Worm (Caenorhabditis elegans): ENCODE measurements around the gene baz-2.
A peak's percentile ranks its signal among the peaks of the same experiment; 100 is the strongest.

The baz-2 gene

ce11 chrIII:7622922-7623321, 32.9 kb downstream of the baz-2 start:
- TF ChIP-seq nhr-237 (tag; optimal IDR thresholded peaks at IDR 0.05) = no peak
- peak; percentile 3 for TF ChIP-seq nhr-23 (tag; optimal IDR thresholded peaks at IDR 0.05)
- no peak for TF ChIP-seq unc-62 (GFP tag; optimal IDR thresholded peaks at IDR 0.05)
- TF ChIP-seq nhr-11 (tag; optimal IDR thresholded peaks at IDR 0.05) = no peak
- TF ChIP-seq ZK546.5 (tag; optimal IDR thresholded peaks at IDR 0.05) = no peak
- no peak for TF ChIP-seq nhr-67 (tag; optimal IDR thresholded peaks at IDR 0.05)
- TF ChIP-seq nhr-76 (tag; optimal IDR thresholded peaks at IDR 0.05) = no peak
- TF ChIP-seq pqm-1 (tag; optimal IDR thresholded peaks at IDR 0.05) = no peak
- peak in 1 of 3 experiments; percentile 64 for TF ChIP-seq elt-3 (tag; optimal IDR thresholded peaks at IDR 0.05)
- peak; percentile 12 for TF ChIP-seq nhr-25 (tag; optimal IDR thresholded peaks at IDR 0.05)
- no peak for TF ChIP-seq aly-2 (tag; optimal IDR thresholded peaks at IDR 0.05)
- TF ChIP-seq ama-1 (optimal IDR thresholded peaks at IDR 0.05) = no peak
- TF ChIP-seq lin-15B (tag; optimal IDR thresholded peaks at IDR 0.05) = no peak

- TF ChIP-seq ztf-11 (tag; optimal IDR thresholded peaks at IDR 0.05) = no peak
- TF ChIP-seq nhr-67 (tag; optimal IDR thresholded peaks at IDR 0.05) = no peak
- TF ChIP-seq skn-1 (tag; optimal IDR thresholded peaks at IDR 0.05) = no peak
- TF ChIP-seq nhr-77 (tag; optimal IDR thresholded peaks at IDR 0.05) = no peak
- no peak for TF ChIP-seq aly-2 (tag; optimal IDR thresholded peaks at IDR 0.05)
- no peak for TF ChIP-seq lin-39 (tag; optimal IDR thresholded peaks at IDR 0.05)
- TF ChIP-seq nhr-43 (tag; optimal IDR thresholded peaks at IDR 0.05; ENCODE audit: poor library complexity, severe bottlenecking) = no peak
- no peak for TF ChIP-seq mdl-1 (tag; optimal IDR thresholded peaks at IDR 0.05)
- no peak for TF ChIP-seq ZK546.5 (tag; optimal IDR thresholded peaks at IDR 0.05)
- TF ChIP-seq ceh-9 (tag; optimal IDR thresholded peaks at IDR 0.05) = no peak
- no peak for TF ChIP-seq nhr-237 (tag; optimal IDR thresholded peaks at IDR 0.05)
- TF ChIP-seq lin-15B (tag; optimal IDR thresholded peaks at IDR 0.05) = no peak
- no peak for TF ChIP-seq lsy-12 (tag; optimal IDR thresholded peaks at IDR 0.05)
Observed at ce11 chrIII:7621355-7621754, 34.5 kb downstream of the baz-2 start.

ce11 chrIII:7619846-7620245, 36.0 kb downstream of the baz-2 start:
- TF ChIP-seq nhr-237 (tag; optimal IDR thresholded peaks at IDR 0.05) = no peak
- TF ChIP-seq nhr-23 (tag; optimal IDR thresholded peaks at IDR 0.05) = no peak
- TF ChIP-seq elt-2 (tag; optimal IDR thresholded peaks at IDR 0.05) = no peak
- TF ChIP-seq egl-27 (tag; optimal IDR thresholded peaks at IDR 0.05) = no peak
- TF ChIP-seq mml-1 (tag; optimal IDR thresholded peaks at IDR 0.05) = no peak
- TF ChIP-seq ceh-82 (tag; optimal IDR thresholded peaks at IDR 0.05) = no peak
- no peak for TF ChIP-seq pha-4 (tag; optimal IDR thresholded peaks at IDR 0.05)
- TF ChIP-seq nhr-11 (tag; optimal IDR thresholded peaks at IDR 0.05) = no peak
- no peak for TF ChIP-seq ztf-11 (tag; optimal IDR thresholded peaks at IDR 0.05)
- no peak for TF ChIP-seq daf-12 (tag; optimal IDR thresholded peaks at IDR 0.05)
- TF ChIP-seq ceh-28 (tag; optimal IDR thresholded peaks at IDR 0.05) = no peak
- no peak for TF ChIP-seq unc-62 (GFP tag; optimal IDR thresholded peaks at IDR 0.05)
- no peak for TF ChIP-seq nhr-77 (tag; optimal IDR thresholded peaks at IDR 0.05)
- TF ChIP-seq elt-3 (tag; optimal IDR thresholded peaks at IDR 0.05) = no peak
- TF ChIP-seq lsy-12 (tag; optimal IDR thresholded peaks at IDR 0.05) = no peak
- no peak for TF ChIP-seq R02D3.7 (tag; optimal IDR thresholded peaks at IDR 0.05)

ce11 chrIII:7618294-7618693, 37.5 kb downstream of the baz-2 start:
- TF ChIP-seq lin-15B (tag; optimal IDR thresholded peaks at IDR 0.05) (no peak), elt-3 (tag; optimal IDR thresholded peaks at IDR 0.05) (no peak), ztf-11 (tag; optimal IDR thresholded peaks at IDR 0.05) (no peak), nhr-23 (tag; optimal IDR thresholded peaks at IDR 0.05) (peak; percentile 77), lsy-12 (tag; optimal IDR thresholded peaks at IDR 0.05) (no peak), jun-1 (tag; optimal IDR thresholded peaks at IDR 0.05) (no peak)

ce11 chrIII:7616228-7616627, 39.6 kb downstream of the baz-2 start, which contains the start of gene T04A6.1:
T04A6.1 (plus strand) TSS chrIII:7616528.
- TF ChIP-seq zag-1 (tag; optimal IDR thresholded peaks at IDR 0.05) (no peak), nhr-28 (tag; optimal IDR thresholded peaks at IDR 0.05) (no peak), ceh-9 (tag; optimal IDR thresholded peaks at IDR 0.05) (no peak), nhr-67 (tag; optimal IDR thresholded peaks at IDR 0.05) (no peak), aly-2 (tag; optimal IDR thresholded peaks at IDR 0.05) (no peak), nhr-77 (tag; optimal IDR thresholded peaks at IDR 0.05) (no peak), hmg-11 (tag; optimal IDR thresholded peaks at IDR 0.05) (no peak), R02D3.7 (tag; optimal IDR thresholded peaks at IDR 0.05) (no peak), skn-1 (tag; optimal IDR thresholded peaks at IDR 0.05) (no peak), tbx-2 (tag; optimal IDR thresholded peaks at IDR 0.05) (no peak), lin-39 (tag; optimal IDR thresholded peaks at IDR 0.05) (no peak), ztf-11 (tag; optimal IDR thresholded peaks at IDR 0.05) (no peak)

All from whole organism, L3 larva.